Worm (Caenorhabditis elegans) whole organism, midembryonic: Measurements from ENCODE around the gene B0554.4.

Experiments
- T22C8.4 ChIP-seq: fragments of 200-800 bp; sonication (Bioruptor generic); IDR thresholded peaks from 2 replicates; pipeline ENCODE4 v1.3.6; 2022; ENCODE audit warnings: missing genetic modification characterization, missing compliant biosample characterization
- cog-1 ChIP-seq: sonication (generic microtip); optimal IDR thresholded peaks from 2 replicates; lab custom pipeline; 2016; ENCODE audit warnings: missing genetic modification characterization, missing compliant biosample characterization
- flt-1 ChIP-seq: fragments of 200-800 bp; sonication (Bioruptor generic); IDR thresholded peaks from 2 replicates; pipeline ENCODE4 v1.3.6; 2022; ENCODE audit warnings: missing genetic modification characterization, missing compliant biosample characterization
- klf-2 ChIP-seq: fragments of 200-800 bp; sonication (Bioruptor generic); conservative IDR thresholded peaks from 2 replicates; pipeline ENCODE4 v1.3.6; 2022; ENCODE audit warnings: missing genetic modification reagents, missing genetic modification characterization, missing compliant biosample characterization
- med-1 ChIP-seq: sonication (generic microtip); optimal IDR thresholded peaks from 2 replicates; lab custom pipeline; 2017; ENCODE audit warnings: missing genetic modification characterization, mild to moderate bottlenecking, missing compliant biosample characterization, antibody characterized with exemption, missing genetic modification reagents; ENCODE audit not compliant: insufficient read depth
- ref-1 ChIP-seq: fragments of 200-800 bp; sonication (Bioruptor generic); conservative IDR thresholded peaks from 2 replicates; pipeline ENCODE4 v1.3.6; 2022; ENCODE audit warnings: missing genetic modification reagents, missing genetic modification characterization, missing compliant biosample characterization
- tab-1 ChIP-seq: fragments of 200-800 bp; sonication (Bioruptor generic); IDR thresholded peaks from 2 replicates; pipeline ENCODE4 v1.3.6; 2022; ENCODE audit warnings: missing genetic modification characterization, missing compliant biosample characterization
- ztf-23 ChIP-seq: fragments of 200-800 bp; sonication (Bioruptor generic); IDR thresholded peaks from 2 replicates; pipeline ENCODE4 v1.3.6; 2022; ENCODE audit warnings: missing genetic modification reagents, missing genetic modification characterization, missing compliant biosample characterization
- ztf-29 ChIP-seq: fragments of 200-800 bp; sonication (Bioruptor generic); IDR thresholded peaks from 2 replicates; pipeline ENCODE4 v1.3.6; 2022; ENCODE audit warnings: missing genetic modification reagents, missing genetic modification characterization, missing compliant biosample characterization

Gene B0554.4

ce11 chrV:428844-429243 lies at the start of gene B0554.4:
Gene B0554.4, plus strand, starts transcription at chrV:429144.
- TF ChIP-seq med-1 (GFP tag; lab: Kevin White, UChicago) = no peak
- TF ChIP-seq ztf-23 (GFP tag; lab: Robert Waterston, UW) = no peak
- TF ChIP-seq ref-1 (GFP tag; lab: Robert Waterston, UW) = no peak
- TF ChIP-seq flt-1 (GFP tag; lab: Robert Waterston, UW) = no peak
- TF ChIP-seq T22C8.4 (GFP tag; lab: Robert Waterston, UW) = no peak
- TF ChIP-seq klf-2 (GFP tag; lab: Robert Waterston, UW) = no peak
- TF ChIP-seq ztf-29 = no peak
- no peak for TF ChIP-seq tab-1 (GFP tag; lab: Robert Waterston, UW)
- no peak for TF ChIP-seq cog-1

ce11 chrV:380186-380585 lies 48.8 kb upstream of the B0554.4 start, which contains the start of gene mltn-8:
Gene mltn-8, minus strand, starts transcription at chrV:380286.
- TF ChIP-seq tab-1 (GFP tag; lab: Robert Waterston, UW) (no peak), cog-1 (no peak), T22C8.4 (GFP tag; lab: Robert Waterston, UW) (no peak), ref-1 (GFP tag; lab: Robert Waterston, UW) (no peak), ztf-29 (no peak), med-1 (GFP tag; lab: Kevin White, UChicago) (no peak), klf-2 (GFP tag; lab: Robert Waterston, UW) (no peak), ztf-23 (GFP tag; lab: Robert Waterston, UW) (no peak), flt-1 (GFP tag; lab: Robert Waterston, UW) (no peak)

- TF ChIP-seq klf-2 (GFP tag; lab: Robert Waterston, UW) (no peak), ztf-29 (no peak), ztf-23 (GFP tag; lab: Robert Waterston, UW) (no peak), med-1 (GFP tag; lab: Kevin White, UChicago) (no peak), tab-1 (GFP tag; lab: Robert Waterston, UW) (no peak), cog-1 (no peak), flt-1 (GFP tag; lab: Robert Waterston, UW) (no peak), ref-1 (GFP tag; lab: Robert Waterston, UW) (no peak), T22C8.4 (GFP tag; lab: Robert Waterston, UW) (no peak)
Measured at ce11 chrV:381227-381950, 47.6 kb upstream of the B0554.4 start, which contains the start of gene ZK6.8. Gene ZK6.8, plus strand, starts transcription at chrV:381908.

ce11 chrV:384511-384910 lies 44.4 kb upstream of the B0554.4 start:
- no peak for TF ChIP-seq tab-1 (GFP tag; lab: Robert Waterston, UW)
- no peak for TF ChIP-seq ztf-29
- no peak for TF ChIP-seq klf-2 (GFP tag; lab: Robert Waterston, UW)
- TF ChIP-seq flt-1 (GFP tag; lab: Robert Waterston, UW) = no peak
- no peak for TF ChIP-seq med-1 (GFP tag; lab: Kevin White, UChicago)
- TF ChIP-seq cog-1 = no peak
- no peak for TF ChIP-seq T22C8.4 (GFP tag; lab: Robert Waterston, UW)
- TF ChIP-seq ztf-23 (GFP tag; lab: Robert Waterston, UW) = no peak
- TF ChIP-seq ref-1 (GFP tag; lab: Robert Waterston, UW) = no peak

ce11 chrV:385488-385887 lies 43.5 kb upstream of the B0554.4 start, which contains the start of gene lipl-5:
Gene lipl-5, plus strand, starts transcription at chrV:385746.
- TF ChIP-seq ztf-23 (GFP tag; lab: Robert Waterston, UW) = no peak
- no peak for TF ChIP-seq med-1 (GFP tag; lab: Kevin White, UChicago)
- TF ChIP-seq klf-2 (GFP tag; lab: Robert Waterston, UW) = no peak
- TF ChIP-seq tab-1 (GFP tag; lab: Robert Waterston, UW) = no peak
- no peak for TF ChIP-seq flt-1 (GFP tag; lab: Robert Waterston, UW)
- no peak for TF ChIP-seq T22C8.4 (GFP tag; lab: Robert Waterston, UW)
- TF ChIP-seq cog-1 = no peak
- TF ChIP-seq ztf-29 = no peak
- TF ChIP-seq ref-1 (GFP tag; lab: Robert Waterston, UW) = no peak

- no peak for TF ChIP-seq ztf-29
- TF ChIP-seq ref-1 (GFP tag; lab: Robert Waterston, UW) = no peak
- TF ChIP-seq cog-1 = no peak
- no peak for TF ChIP-seq med-1 (GFP tag; lab: Kevin White, UChicago)
- no peak for TF ChIP-seq klf-2 (GFP tag; lab: Robert Waterston, UW)
Measured at ce11 chrV:388397-388796, 40.5 kb upstream of the B0554.4 start, which contains the start of gene ZK6.6. Gene ZK6.6, plus strand, starts transcription at chrV:388697.

ce11 chrV:392199-392678 lies 36.7 kb upstream of the B0554.4 start, which contains the start of gene nhr-254:
Gene nhr-254, plus strand, starts transcription at chrV:392628.
- TF ChIP-seq ztf-29 = no peak
- TF ChIP-seq klf-2 (GFP tag; lab: Robert Waterston, UW) = no peak
- TF ChIP-seq ref-1 (GFP tag; lab: Robert Waterston, UW) = no peak
- TF ChIP-seq tab-1 (GFP tag; lab: Robert Waterston, UW) = no peak
- TF ChIP-seq flt-1 (GFP tag; lab: Robert Waterston, UW) = no peak
- no peak for TF ChIP-seq cog-1
- TF ChIP-seq T22C8.4 (GFP tag; lab: Robert Waterston, UW) = no peak
- no peak for TF ChIP-seq med-1 (GFP tag; lab: Kevin White, UChicago)
- TF ChIP-seq ztf-23 (GFP tag; lab: Robert Waterston, UW) = no peak

- no peak for TF ChIP-seq med-1 (GFP tag; lab: Kevin White, UChicago)
- no peak for TF ChIP-seq ztf-23 (GFP tag; lab: Robert Waterston, UW)
Measured at ce11 chrV:396309-396708, 32.6 kb upstream of the B0554.4 start, which contains the start of gene nhr-253. Gene nhr-253, plus strand, starts transcription at chrV:396593.

- TF ChIP-seq flt-1 (GFP tag; lab: Robert Waterston, UW) (no peak), cog-1 (no peak), T22C8.4 (GFP tag; lab: Robert Waterston, UW) (no peak), ztf-29 (no peak), ref-1 (GFP tag; lab: Robert Waterston, UW) (no peak), med-1 (GFP tag; lab: Kevin White, UChicago) (no peak)
Measured at ce11 chrV:399721-400120, 29.2 kb upstream of the B0554.4 start, which contains the start of gene scl-27. Gene scl-27, plus strand, starts transcription at chrV:400021.
